Worm (Caenorhabditis elegans): ENCODE results near the gene pbo-5.

pbo-5 gene

DNA sequence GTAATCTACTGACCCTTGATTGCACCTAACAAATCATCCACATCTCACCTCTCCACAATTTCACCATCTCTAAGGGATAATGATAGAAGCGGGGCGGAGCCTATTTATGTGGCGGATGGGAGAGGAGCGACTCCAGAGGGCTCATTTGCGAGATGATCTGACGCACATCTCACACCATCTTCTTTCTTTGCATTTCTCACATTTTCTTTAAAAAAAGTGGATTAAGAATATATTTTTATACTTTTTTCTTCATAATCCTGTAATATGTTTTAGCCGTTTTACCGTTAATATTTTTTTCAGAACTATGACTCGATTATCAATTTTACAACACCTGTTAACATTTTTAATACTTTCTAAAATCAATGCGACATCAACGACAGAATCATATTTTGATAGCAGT is at the start of gene pbo-5:
Gene pbo-5 (plus strand): TSS at position 301 of the 400 bp plus-strand sequence.
- TF ChIP-seq unc-62 (GFP tag; optimal IDR thresholded peaks at IDR 0.05): no peak

DNA sequence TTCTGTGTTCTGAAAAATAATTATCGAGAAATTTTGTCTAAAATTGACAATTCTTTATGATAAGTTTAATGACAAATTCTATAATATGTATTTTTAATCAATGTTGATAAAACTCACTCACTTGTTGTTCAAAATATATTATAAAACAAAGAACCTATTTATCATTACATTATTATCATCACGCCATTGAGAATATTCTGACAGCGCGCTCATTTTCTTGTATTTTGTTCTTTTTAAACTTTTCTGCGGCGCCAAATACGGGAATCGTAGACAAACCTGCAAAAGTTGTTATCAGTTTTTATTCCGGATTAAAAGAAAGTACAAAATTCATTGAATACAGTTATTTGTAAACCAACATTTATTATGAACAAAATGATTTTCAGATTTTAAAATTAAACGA is 48.9 kb upstream of the pbo-5 start:
- TF ChIP-seq unc-62 (GFP tag; optimal IDR thresholded peaks at IDR 0.05): no peak

- no peak for TF ChIP-seq unc-62 (GFP tag; optimal IDR thresholded peaks at IDR 0.05)
Measured at ce11 chrV:20868329-20868728, 47.0 kb upstream of the pbo-5 start, which contains the start of gene F31D4.8. TSS of gene F31D4.8 (minus strand) at chrV:20868429.

DNA sequence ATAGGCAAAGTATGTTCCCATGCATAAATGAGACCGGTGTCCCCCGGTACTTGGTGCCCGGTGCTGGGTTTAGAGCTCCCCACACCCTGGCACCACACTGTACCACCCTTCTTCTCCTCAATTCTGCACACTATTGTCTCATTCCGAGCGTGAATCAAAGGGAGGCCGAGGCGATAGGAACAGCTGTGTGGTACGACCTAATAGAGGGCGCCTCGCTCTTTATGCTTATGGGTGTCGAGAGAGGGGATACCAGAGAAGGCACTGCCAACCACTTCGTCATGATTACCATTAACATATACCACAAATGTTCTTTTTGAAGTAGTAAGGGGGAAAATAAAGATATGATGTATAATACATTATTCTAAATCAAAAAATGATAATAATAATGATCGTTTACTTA is 44.7 kb upstream of the pbo-5 start:
- no peak for TF ChIP-seq unc-62 (GFP tag; optimal IDR thresholded peaks at IDR 0.05)

DNA sequence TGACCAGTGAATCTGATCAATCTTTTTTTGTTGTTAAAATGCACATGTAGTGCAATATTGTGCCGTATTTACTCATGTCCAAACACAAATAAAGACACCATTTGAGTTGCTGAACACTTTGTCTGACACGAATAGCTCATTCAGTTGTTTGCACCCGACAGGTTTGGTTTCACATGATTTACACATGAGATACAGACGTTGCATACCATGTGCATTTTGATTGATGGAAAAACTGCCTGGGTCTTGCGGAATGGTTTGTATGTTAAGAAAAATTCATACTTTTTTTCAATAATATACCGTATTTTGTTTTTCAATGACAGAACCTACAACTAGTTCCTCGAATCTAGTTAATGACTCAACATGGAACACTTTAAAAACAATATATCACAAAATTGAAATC is 44.1 kb upstream of the pbo-5 start:
- no peak for TF ChIP-seq unc-62 (GFP tag; optimal IDR thresholded peaks at IDR 0.05)

ce11 chrV:20873144-20873543 is 42.1 kb upstream of the pbo-5 start:
- TF ChIP-seq unc-62 (GFP tag; optimal IDR thresholded peaks at IDR 0.05): no peak

- no peak for TF ChIP-seq unc-62 (GFP tag; optimal IDR thresholded peaks at IDR 0.05)
Measured at ce11 chrV:20875324-20875723, 40.0 kb upstream of the pbo-5 start.

DNA sequence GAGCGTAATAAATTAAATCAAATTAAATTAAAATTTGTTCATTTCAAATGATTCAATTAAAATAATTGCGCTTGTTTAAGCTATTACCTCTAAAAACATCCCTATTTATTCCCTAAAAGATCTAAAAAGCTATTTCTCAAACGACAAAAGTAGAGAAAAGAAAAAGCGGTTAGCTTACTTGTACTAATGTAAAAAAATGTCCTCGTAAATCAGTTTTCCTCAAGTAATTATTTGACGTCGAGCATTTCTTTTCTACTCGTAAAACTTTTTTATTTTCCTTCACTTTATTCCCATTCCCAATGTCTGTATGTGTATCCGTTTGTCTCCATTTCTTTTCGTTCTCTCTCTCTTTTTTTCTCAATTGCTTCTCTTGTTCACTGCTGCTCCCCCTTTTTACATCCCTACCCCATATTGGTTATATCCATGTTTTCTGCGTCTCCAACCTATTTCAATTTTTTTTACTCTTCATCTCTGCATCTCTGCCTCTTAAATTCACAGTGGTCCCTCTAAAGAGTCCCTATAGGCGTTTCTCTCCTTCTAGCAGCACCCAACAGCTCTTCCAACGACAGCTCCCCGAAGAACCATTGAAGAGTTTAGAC is 36.1 kb upstream of the pbo-5 start, which contains the start of gene unc-80:
Gene unc-80 (plus strand): TSS at position 533 of the 599 bp plus-strand sequence.
- TF ChIP-seq unc-62 (GFP tag; optimal IDR thresholded peaks at IDR 0.05): no peak

ce11 chrV:20891871-20892270 is 23.4 kb upstream of the pbo-5 start:
- TF ChIP-seq unc-62 (GFP tag; optimal IDR thresholded peaks at IDR 0.05): no peak

DNA sequence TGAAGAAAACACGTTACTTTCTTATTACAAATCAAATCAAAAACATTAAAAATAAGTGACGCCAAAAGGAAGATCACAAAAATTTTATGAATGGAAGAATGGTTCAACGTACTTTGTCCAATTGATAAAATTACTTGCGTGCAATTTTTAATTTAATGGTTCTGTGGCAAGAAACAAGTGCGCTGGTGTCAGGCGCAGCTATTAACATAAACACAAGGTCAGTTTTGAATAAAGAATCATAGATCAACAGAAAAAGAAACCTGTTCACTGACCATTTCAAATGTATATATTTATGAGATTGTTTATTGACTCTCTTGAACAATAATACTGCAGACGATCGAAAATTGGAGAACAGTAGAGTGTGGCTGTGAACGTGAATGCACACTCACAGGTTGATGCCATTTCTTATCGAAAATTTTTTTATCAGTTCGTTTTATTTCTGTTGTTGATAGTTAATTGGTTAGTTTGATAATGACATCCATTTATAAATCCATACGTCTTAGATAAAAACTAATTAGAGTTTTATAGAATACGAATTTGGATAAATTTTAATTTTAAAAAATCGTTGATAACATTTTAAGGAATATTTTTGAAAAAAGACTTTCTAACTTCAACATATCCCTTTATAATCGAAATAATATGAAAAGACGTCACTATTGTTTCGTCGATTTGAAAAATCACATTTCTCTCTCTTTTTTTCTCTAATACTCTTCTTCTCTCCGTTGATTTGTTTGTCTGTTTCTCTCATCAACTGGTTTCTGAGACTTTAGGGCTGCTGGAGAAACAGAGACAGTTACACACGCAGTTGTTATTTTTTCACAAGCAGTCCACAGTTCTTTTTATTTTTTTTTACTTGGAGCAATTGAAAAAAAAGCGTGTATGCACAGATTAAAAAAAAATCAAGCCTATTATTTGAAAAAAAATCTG is 11.9 kb upstream of the pbo-5 start, which contains the start of gene amx-3:
Gene amx-3 (minus strand): TSS at position 548 of the 927 bp plus-strand sequence.
- TF ChIP-seq unc-62 (GFP tag; optimal IDR thresholded peaks at IDR 0.05): no peak

DNA sequence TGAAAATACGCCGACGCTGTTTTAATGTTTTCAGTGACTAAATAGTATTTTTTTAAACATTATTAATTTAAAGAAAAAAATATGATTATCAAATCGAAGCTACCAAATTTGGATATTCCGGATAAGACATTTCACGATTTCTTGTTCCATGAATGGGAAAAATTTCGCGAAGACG is 11.3 kb upstream of the pbo-5 start, which contains the start of gene acs-12:
Gene acs-12 (plus strand): TSS at position 76 of the 175 bp plus-strand sequence.
- TF ChIP-seq unc-62 (GFP tag; optimal IDR thresholded peaks at IDR 0.05): no peak

DNA sequence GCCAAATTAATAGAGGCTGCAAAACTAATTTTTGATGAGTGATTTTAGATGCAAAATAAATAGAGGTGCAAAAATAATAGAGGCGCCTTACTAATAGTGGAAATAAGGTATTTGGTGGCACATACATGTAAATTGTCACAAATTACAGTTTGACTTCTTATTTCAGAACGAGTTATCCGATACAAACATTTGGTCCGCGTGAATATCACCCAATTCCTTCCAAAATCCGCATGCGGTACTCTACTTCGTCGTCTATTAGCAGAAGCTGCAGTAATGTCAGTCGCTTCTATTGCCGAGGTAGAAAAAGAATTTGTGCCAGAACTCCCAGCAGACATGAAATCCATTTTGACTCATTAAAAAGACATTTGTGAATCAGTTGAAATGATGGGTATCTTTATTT is 8.3 kb upstream of the pbo-5 start:
- no peak for TF ChIP-seq unc-62 (GFP tag; optimal IDR thresholded peaks at IDR 0.05)

DNA sequence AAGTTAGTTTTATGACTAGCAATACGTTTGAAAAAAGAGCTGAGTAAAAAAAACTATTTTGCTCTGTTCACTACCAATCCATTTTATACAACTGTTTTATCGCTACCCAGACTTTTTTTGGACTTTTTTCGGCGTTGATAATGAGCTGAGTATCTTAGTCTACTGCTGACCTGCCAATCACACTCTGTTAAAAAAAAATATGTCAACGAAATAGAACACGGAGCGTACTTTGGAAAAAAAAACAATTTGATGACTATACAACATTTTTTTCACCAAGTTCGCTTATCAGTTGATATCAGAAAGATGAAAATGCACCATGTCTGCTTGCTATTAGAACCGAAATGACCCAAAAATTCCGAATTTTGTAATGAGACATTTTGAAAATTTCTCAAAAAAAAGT is 5.5 kb upstream of the pbo-5 start:
- no peak for TF ChIP-seq unc-62 (GFP tag; optimal IDR thresholded peaks at IDR 0.05)

DNA sequence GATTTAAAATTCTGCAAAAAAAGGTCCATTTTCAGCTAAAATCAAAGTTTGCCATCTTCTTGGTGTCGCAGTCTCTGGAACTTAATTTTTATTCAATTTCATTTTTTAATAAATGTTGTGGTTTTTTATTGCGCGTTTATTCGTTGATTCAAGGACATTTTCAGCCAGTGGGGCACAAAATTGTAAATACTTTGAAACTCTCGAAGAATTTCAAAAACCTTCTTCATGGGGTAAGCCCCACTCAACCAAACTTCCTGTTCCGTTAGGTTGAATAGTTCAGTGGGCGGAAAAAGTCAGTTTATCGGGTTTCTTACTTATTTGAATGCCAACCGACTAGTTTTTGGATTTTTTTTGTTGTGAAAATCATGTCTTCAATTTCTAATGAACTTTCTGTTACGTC is 5.1 kb upstream of the pbo-5 start, which contains the start of gene ttll-9:
Gene ttll-9 (plus strand): TSS at position 301 of the 400 bp plus-strand sequence.
- no peak for TF ChIP-seq unc-62 (GFP tag; optimal IDR thresholded peaks at IDR 0.05)

DNA sequence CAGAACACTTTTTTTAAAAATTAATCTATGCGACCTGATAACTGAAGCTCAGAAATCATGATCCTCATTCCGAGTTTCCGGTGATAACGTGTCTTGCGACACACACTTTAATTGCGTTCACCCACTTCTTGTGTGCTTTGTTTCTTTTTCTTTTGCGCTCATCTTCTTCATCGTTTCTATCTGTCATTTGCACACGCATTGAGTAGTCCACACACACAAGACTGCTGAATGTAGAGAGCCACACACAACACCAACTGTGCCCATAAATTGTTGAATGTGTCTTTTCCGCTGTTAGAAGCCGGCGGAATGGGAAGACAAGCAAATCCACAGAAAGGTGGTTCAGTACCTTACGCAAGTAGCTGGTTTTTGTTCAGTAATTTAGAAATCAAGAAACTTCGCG is 5.1 kb downstream of the pbo-5 start:
- TF ChIP-seq unc-62 (GFP tag; optimal IDR thresholded peaks at IDR 0.05): no peak

All from whole organism, dauer.